Worm (Caenorhabditis elegans) whole organism, late embryonic: Measurements from ENCODE around the gene ZK1098.2.

Source experiments
- C08G9.2 ChIP-seq: sonication (generic microtip); optimal IDR thresholded peaks from 2 replicates; lab custom pipeline; 2016; ENCODE audit warnings: mild to moderate bottlenecking, missing genetic modification characterization, moderate library complexity, missing compliant biosample characterization
- K09A11.1 ChIP-seq: sonication (generic microtip); optimal IDR thresholded peaks from 2 replicates; lab custom pipeline; 2017; ENCODE audit warnings: antibody characterized with exemption, mild to moderate bottlenecking, missing genetic modification characterization, missing compliant biosample characterization; ENCODE audit not compliant: insufficient read depth
- Y22D7AL.16 ChIP-seq: sonication (generic microtip); optimal IDR thresholded peaks from 2 replicates; lab custom pipeline; 2016; ENCODE audit warnings: missing genetic modification characterization, missing compliant biosample characterization
- ahr-1 ChIP-seq: sonication (generic microtip); optimal IDR thresholded peaks from 2 replicates; lab custom pipeline; 2016; ENCODE audit warnings: missing genetic modification characterization, missing compliant biosample characterization
- ceh-14 ChIP-seq: sonication (generic microtip); optimal IDR thresholded peaks from 2 replicates; lab custom pipeline; 2016; ENCODE audit warnings: missing genotype, missing genetic modification characterization, missing compliant biosample characterization
- ceh-18 ChIP-seq: sonication (generic microtip); optimal IDR thresholded peaks from 2 replicates; lab custom pipeline; 2016; ENCODE audit warnings: missing genetic modification characterization, missing compliant biosample characterization
- ceh-2 ChIP-seq: sonication (generic microtip); optimal IDR thresholded peaks from 2 replicates; lab custom pipeline; 2016; ENCODE audit warnings: missing genotype, missing genetic modification characterization, missing compliant biosample characterization
- ceh-22 ChIP-seq: sonication (generic microtip); optimal IDR thresholded peaks from 2 replicates; lab custom pipeline; 2017; ENCODE audit warnings: missing biosample characterization, missing genetic modification characterization
- ceh-24 ChIP-seq: sonication (generic microtip); optimal IDR thresholded peaks from 2 replicates; lab custom pipeline; 2016; ENCODE audit warnings: mild to moderate bottlenecking, missing genetic modification characterization, missing compliant biosample characterization
- ceh-30 ChIP-seq: fragments of 150-350 bp; optimal IDR thresholded peaks from 2 replicates; lab custom pipeline; 2014; ENCODE audit warnings: missing biosample characterization, missing genetic modification characterization
- ceh-31 ChIP-seq: sonication (generic microtip); optimal IDR thresholded peaks from 2 replicates; lab custom pipeline; 2016; ENCODE audit warnings: missing genetic modification characterization, missing compliant biosample characterization
- ceh-34 ChIP-seq: sonication (generic microtip); optimal IDR thresholded peaks from 2 replicates; lab custom pipeline; 2016; ENCODE audit warnings: mild to moderate bottlenecking, missing genetic modification characterization, missing compliant biosample characterization
- ceh-6 ChIP-seq: fragments of 200-800 bp; sonication (Bioruptor generic); optimal IDR thresholded peaks from 2 replicates; lab custom pipeline; 2018; ENCODE audit warnings: mild to moderate bottlenecking, missing genetic modification characterization, missing compliant biosample characterization
- che-1 ChIP-seq: sonication (generic microtip); optimal IDR thresholded peaks from 2 replicates; lab custom pipeline; 2016; ENCODE audit warnings: mild to moderate bottlenecking, missing genetic modification characterization, missing compliant biosample characterization
- dmd-4 ChIP-seq: sonication (generic microtip); optimal IDR thresholded peaks from 2 replicates; lab custom pipeline; 2016; ENCODE audit warnings: borderline replicate concordance, missing genetic modification characterization, missing compliant biosample characterization
- dve-1 ChIP-seq: sonication (generic microtip); optimal IDR thresholded peaks from 2 replicates; lab custom pipeline; 2017; ENCODE audit warnings: antibody characterized with exemption, mild to moderate bottlenecking, missing genetic modification characterization, missing compliant biosample characterization
- elt-4 ChIP-seq: sonication (generic microtip); optimal IDR thresholded peaks from 2 replicates; lab custom pipeline; 2016; ENCODE audit warnings: missing genetic modification characterization, missing compliant biosample characterization
- fax-1 ChIP-seq: sonication (generic microtip); optimal IDR thresholded peaks from 2 replicates; lab custom pipeline; 2016; ENCODE audit warnings: missing genotype, missing genetic modification characterization, missing compliant biosample characterization
- fkh-10 ChIP-seq: fragments of 150-350 bp; optimal IDR thresholded peaks from 2 replicates; lab custom pipeline; 2014; ENCODE audit warnings: missing biosample characterization, missing genetic modification reagents, missing genetic modification characterization
- fkh-6 ChIP-seq: sonication (generic microtip); optimal IDR thresholded peaks from 2 replicates; lab custom pipeline; 2016; ENCODE audit warnings: missing genetic modification characterization, missing compliant biosample characterization
- gmeb-2 ChIP-seq: sonication (generic microtip); optimal IDR thresholded peaks from 2 replicates; lab custom pipeline; 2016; ENCODE audit warnings: missing genetic modification characterization, inconsistent platforms, missing compliant biosample characterization
- hlh-30 ChIP-seq: sonication (generic microtip); optimal IDR thresholded peaks from 2 replicates; lab custom pipeline; 2017; ENCODE audit warnings: antibody characterized with exemption, missing genetic modification characterization, missing compliant biosample characterization; ENCODE audit not compliant: insufficient read depth
- hlh-6 ChIP-seq: sonication (generic microtip); optimal IDR thresholded peaks from 2 replicates; lab custom pipeline; 2016; ENCODE audit warnings: missing genotype, missing genetic modification characterization, missing compliant biosample characterization
- lin-11 ChIP-seq: fragments of 200-800 bp; sonication (Bioruptor generic); optimal IDR thresholded peaks from 2 replicates; lab custom pipeline; 2018; ENCODE audit warnings: mild to moderate bottlenecking, missing genetic modification characterization, missing compliant biosample characterization
- madf-2 ChIP-seq: sonication (generic microtip); optimal IDR thresholded peaks from 2 replicates; lab custom pipeline; 2017; ENCODE audit warnings: missing genetic modification characterization, missing compliant biosample characterization
- nfya-1 ChIP-seq: sonication (generic microtip); optimal IDR thresholded peaks from 2 replicates; lab custom pipeline; 2017; ENCODE audit warnings: missing genetic modification characterization, mild to moderate bottlenecking, missing compliant biosample characterization, antibody characterized with exemption, moderate library complexity
- nhr-11 ChIP-seq: fragments of 150-350 bp; optimal IDR thresholded peaks from 2 replicates; lab custom pipeline; 2014; ENCODE audit warnings: missing biosample characterization, missing genetic modification characterization
- npax-4 ChIP-seq: sonication (generic microtip); optimal IDR thresholded peaks from 2 replicates; lab custom pipeline; 2016; ENCODE audit warnings: missing genetic modification characterization, missing compliant biosample characterization
- pat-9 ChIP-seq: fragments of 200-800 bp; sonication (Bioruptor generic); optimal IDR thresholded peaks from 2 replicates; lab custom pipeline; 2018; ENCODE audit warnings: mild to moderate bottlenecking, missing genetic modification characterization, moderate library complexity, missing compliant biosample characterization
- pqm-1 ChIP-seq: sonication (generic microtip); optimal IDR thresholded peaks from 2 replicates; lab custom pipeline; 2016; ENCODE audit warnings: missing genetic modification characterization, missing compliant biosample characterization
- sox-4 ChIP-seq: sonication (generic microtip); optimal IDR thresholded peaks from 2 replicates; lab custom pipeline; 2017; ENCODE audit warnings: mild to moderate bottlenecking, missing genetic modification characterization, inconsistent platforms, missing compliant biosample characterization
- tbx-2 ChIP-seq: sonication (generic microtip); optimal IDR thresholded peaks from 2 replicates; lab custom pipeline; 2016; ENCODE audit warnings: missing genetic modification characterization, missing compliant biosample characterization
- ttx-3 ChIP-seq: sonication (generic microtip); optimal IDR thresholded peaks from 2 replicates; lab custom pipeline; 2016; ENCODE audit warnings: missing genetic modification reagents, missing genetic modification characterization, missing compliant biosample characterization
- unc-42 ChIP-seq: sonication (generic microtip); optimal IDR thresholded peaks from 2 replicates; lab custom pipeline; 2016; ENCODE audit warnings: missing genotype, missing genetic modification characterization, missing compliant biosample characterization
- unc-86 ChIP-seq: sonication (generic microtip); optimal IDR thresholded peaks from 2 replicates; lab custom pipeline; 2016; ENCODE audit warnings: missing genetic modification characterization, missing compliant biosample characterization
- zip-5 ChIP-seq: sonication (generic microtip); optimal IDR thresholded peaks from 2 replicates; lab custom pipeline; 2016; ENCODE audit warnings: missing genetic modification characterization, missing compliant biosample characterization

Gene ZK1098.2

DNA sequence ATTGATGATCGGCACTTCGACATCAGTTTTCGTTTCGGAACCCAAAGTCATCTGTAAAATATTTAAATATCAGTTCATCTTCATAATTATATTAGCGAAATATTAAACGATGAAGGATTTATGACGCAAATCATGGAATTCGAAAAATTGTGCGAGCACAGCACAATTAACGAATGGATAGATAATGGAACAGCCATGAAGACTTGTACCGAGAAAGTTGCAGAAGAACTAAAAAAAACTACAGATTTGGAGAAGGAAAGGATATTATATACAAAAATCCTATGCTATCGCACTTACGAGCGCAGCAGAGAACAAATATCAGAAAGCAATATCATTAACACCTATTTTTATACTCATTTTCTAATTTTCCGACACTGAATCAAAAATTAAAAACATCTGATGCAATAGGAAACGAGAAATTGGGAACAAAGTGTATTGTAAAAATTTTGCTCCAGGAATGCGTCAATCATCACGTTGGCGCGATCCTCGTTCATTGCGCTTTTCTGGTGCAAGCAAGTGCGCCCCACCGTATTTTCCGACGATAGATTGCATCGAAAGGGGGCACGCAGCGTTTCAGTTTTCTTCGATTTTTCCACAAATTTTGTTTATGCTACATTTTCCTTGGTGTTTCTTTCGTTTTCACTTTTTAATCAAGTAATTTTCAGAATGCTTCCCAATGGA is 7.4 kb upstream of the ZK1098.2 start, which contains the start of the genes clu-1 and prp-40 (continued):
- TF ChIP-seq zip-5 (tag; lab: Kevin White, UChicago), result no peak
- no peak for TF ChIP-seq Y22D7AL.16 (tag; lab: Kevin White, UChicago)
- TF ChIP-seq gmeb-2 (tag; lab: Kevin White, UChicago), result no peak
- peak; percentile 73 for TF ChIP-seq nfya-1 (tag; lab: Kevin White, UChicago)
- no peak for TF ChIP-seq K09A11.1 (tag; lab: Kevin White, UChicago)
- no peak for TF ChIP-seq ceh-24 (tag; lab: Kevin White, UChicago)
- TF ChIP-seq ceh-14 (tag; lab: Kevin White, UChicago), result no peak
- no peak for TF ChIP-seq pat-9
- TF ChIP-seq dmd-4, result no peak
- no peak for TF ChIP-seq sox-4 (tag; lab: Kevin White, UChicago)
- TF ChIP-seq elt-4 (tag; lab: Kevin White, UChicago), result no peak
- no peak for TF ChIP-seq ceh-6
- TF ChIP-seq ceh-2, result no peak
- peak; percentile 17 for TF ChIP-seq hlh-30
- TF ChIP-seq fkh-10 (GFP tag; lab: Kevin White, UChicago), result no peak
- TF ChIP-seq ceh-22 (tag; lab: Kevin White, UChicago), result no peak
- TF ChIP-seq fax-1 (tag; lab: Kevin White, UChicago), result no peak
- TF ChIP-seq ahr-1 (tag; lab: Kevin White, UChicago), result no peak
- TF ChIP-seq hlh-6, result no peak
- peak; percentile 61 for TF ChIP-seq tbx-2 (tag; lab: Kevin White, UChicago)
- TF ChIP-seq ceh-31 (tag; lab: Kevin White, UChicago), result peak; percentile 50
- TF ChIP-seq nhr-11 (tag; lab: Kevin White, UChicago), result no peak
- no peak for TF ChIP-seq pqm-1 (tag; lab: Kevin White, UChicago)
- no peak for TF ChIP-seq ttx-3 (tag; lab: Kevin White, UChicago)
- no peak for TF ChIP-seq lin-11 (tag; lab: Kevin White, UChicago)
- no peak for TF ChIP-seq madf-2 (tag; lab: Kevin White, UChicago)
- TF ChIP-seq che-1 (tag; lab: Kevin White, UChicago), result no peak
- no peak for TF ChIP-seq ceh-30 (tag; lab: Kevin White, UChicago)

DNA sequence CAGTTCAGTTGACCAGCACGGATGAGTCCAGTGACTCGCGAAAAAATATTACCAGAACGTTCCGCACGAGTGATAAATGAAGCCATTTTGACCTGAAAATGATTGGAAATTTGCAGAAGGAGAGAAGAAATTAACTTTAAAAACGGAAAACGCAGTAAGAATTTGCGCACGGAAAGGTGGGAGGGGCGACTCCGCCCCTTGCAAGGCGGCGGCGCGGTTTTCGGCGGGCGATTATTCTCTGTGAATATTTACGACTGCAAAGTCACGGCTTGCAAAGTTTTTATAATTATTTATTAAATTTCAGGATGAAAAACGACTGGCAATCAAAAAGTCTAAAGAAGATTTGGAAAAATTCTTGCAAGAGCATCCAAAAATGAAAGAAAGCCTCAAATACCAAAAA is 5.4 kb upstream of the ZK1098.2 start, which contains the start of gene mrps-23:
Gene mrps-23, minus strand, starts transcription at position 92 of the 400 bp plus-strand sequence.
- TF ChIP-seq madf-2 (tag; lab: Kevin White, UChicago) (no peak), elt-4 (tag; lab: Kevin White, UChicago) (no peak), nfya-1 (tag; lab: Kevin White, UChicago) (peak; percentile 11), C08G9.2 (tag; lab: Kevin White, UChicago) (no peak), ceh-18 (peak; percentile 16), ceh-22 (tag; lab: Kevin White, UChicago) (no peak), fkh-6 (tag; lab: Kevin White, UChicago) (no peak), fkh-10 (GFP tag; lab: Kevin White, UChicago) (no peak), unc-42 (peak; percentile 6), dve-1 (tag; lab: Kevin White, UChicago) (no peak), pat-9 (no peak)

DNA sequence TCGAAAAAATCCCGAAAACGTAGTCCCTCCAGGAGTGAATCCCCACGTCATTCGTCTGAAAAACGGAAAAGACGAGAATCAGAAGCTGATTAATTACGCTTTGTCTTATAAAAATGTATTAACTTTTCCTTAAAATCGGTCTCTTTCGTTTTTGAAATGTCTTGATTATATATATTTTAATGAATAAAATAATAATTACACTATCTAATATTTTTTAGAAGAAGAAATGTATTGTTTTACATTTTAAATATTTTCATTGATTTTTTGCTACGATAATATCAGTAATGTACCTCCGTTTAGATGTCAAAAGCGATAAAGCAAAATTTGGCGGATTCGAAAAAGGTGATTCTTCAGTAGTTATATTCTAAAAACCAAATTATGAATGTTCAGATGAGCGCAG is 3.7 kb upstream of the ZK1098.2 start, which contains the start of gene trpp-3:
Gene trpp-3, plus strand, starts transcription at position 301 of the 400 bp plus-strand sequence.
- TF ChIP-seq ceh-34 (tag; lab: Kevin White, UChicago), result no peak
- TF ChIP-seq hlh-6, result no peak
- TF ChIP-seq unc-86 (tag; lab: Kevin White, UChicago), result no peak
- TF ChIP-seq tbx-2 (tag; lab: Kevin White, UChicago), result no peak
- TF ChIP-seq ceh-22 (tag; lab: Kevin White, UChicago), result no peak
- no peak for TF ChIP-seq npax-4 (tag; lab: Kevin White, UChicago)
